Worm (Caenorhabditis elegans) whole organism, dauer: ENCODE data around the gene srg-20.
"Not testable (repeated sequence)": the region's sequence is repeated elsewhere in the genome, so short reads cannot be mapped to it uniquely, and the experiment has no call there.

Source experiments
- unc-62 ChIP-seq: sonication (generic microtip); optimal IDR thresholded peaks from 2 replicates; lab custom pipeline; 2017; ENCODE audit warnings: missing biosample characterization, missing genetic modification reagents, missing genetic modification characterization

srg-20 gene

ce11 chrII:1636392-1636791, at the start of gene srg-20:
TSS of gene srg-20 (plus strand) at chrII:1636692.
- not testable (repeated sequence) for TF ChIP-seq unc-62 (GFP tag; lab: Kevin White, UChicago)

- TF ChIP-seq unc-62 (GFP tag; lab: Kevin White, UChicago), result no peak
Measured at ce11 chrII:1589845-1590244, 46.6 kb upstream of the srg-20 start, which contains the start of gene T07H3.7. TSS of gene T07H3.7 (minus strand) at chrII:1589945.

ce11 chrII:1595137-1595536, 41.4 kb upstream of the srg-20 start, which contains the start of gene clec-20:
TSS of gene clec-20 (minus strand) at chrII:1595237.
- no peak for TF ChIP-seq unc-62 (GFP tag; lab: Kevin White, UChicago)

ce11 chrII:1597101-1598088, 39.1 kb upstream of the srg-20 start, which contains the start of gene bath-46:
TSS of gene bath-46 (plus strand) at chrII:1597906.
- TF ChIP-seq unc-62 (GFP tag; lab: Kevin White, UChicago), result no peak

- no peak for TF ChIP-seq unc-62 (GFP tag; lab: Kevin White, UChicago)
Measured at ce11 chrII:1600661-1601060, 35.8 kb upstream of the srg-20 start, which contains the start of gene bath-26. TSS of gene bath-26 (minus strand) at chrII:1600761.

- TF ChIP-seq unc-62 (GFP tag; lab: Kevin White, UChicago), result no peak
Measured at ce11 chrII:1601507-1601906, 35.0 kb upstream of the srg-20 start, which contains the start of gene bath-47. TSS of gene bath-47 (plus strand) at chrII:1601811.

- no peak for TF ChIP-seq unc-62 (GFP tag; lab: Kevin White, UChicago)
Measured at ce11 chrII:1603049-1603448, 33.4 kb upstream of the srg-20 start.

- no peak for TF ChIP-seq unc-62 (GFP tag; lab: Kevin White, UChicago)
Measured at ce11 chrII:1605010-1605409, 31.5 kb upstream of the srg-20 start.

ce11 chrII:1606079-1606478, 30.4 kb upstream of the srg-20 start, which contains the start of gene bath-33:
TSS of gene bath-33 (minus strand) at chrII:1606179.
- no peak for TF ChIP-seq unc-62 (GFP tag; lab: Kevin White, UChicago)

- no peak for TF ChIP-seq unc-62 (GFP tag; lab: Kevin White, UChicago)
Measured at ce11 chrII:1607575-1607974, 28.9 kb upstream of the srg-20 start.

- TF ChIP-seq unc-62 (GFP tag; lab: Kevin White, UChicago), result no peak
Measured at ce11 chrII:1608915-1609314, 27.6 kb upstream of the srg-20 start.

- TF ChIP-seq unc-62 (GFP tag; lab: Kevin White, UChicago), result no peak
Measured at ce11 chrII:1610630-1611029, 25.9 kb upstream of the srg-20 start, which contains the start of gene fbxa-163. TSS of gene fbxa-163 (minus strand) at chrII:1610730.

ce11 chrII:1613972-1614371, 22.5 kb upstream of the srg-20 start, which contains the start of gene fbxa-164:
TSS of gene fbxa-164 (minus strand) at chrII:1614072.
- no peak for TF ChIP-seq unc-62 (GFP tag; lab: Kevin White, UChicago)

ce11 chrII:1616382-1616781, 20.1 kb upstream of the srg-20 start, which contains the start of gene fbxa-165:
TSS of gene fbxa-165 (minus strand) at chrII:1616482.
- TF ChIP-seq unc-62 (GFP tag; lab: Kevin White, UChicago), result no peak

ce11 chrII:1618948-1619347, 17.5 kb upstream of the srg-20 start, which contains the start of gene fbxa-166:
TSS of gene fbxa-166 (minus strand) at chrII:1619048.
- no peak for TF ChIP-seq unc-62 (GFP tag; lab: Kevin White, UChicago)

ce11 chrII:1621180-1621579, 15.3 kb upstream of the srg-20 start, which contains the start of gene fbxa-158:
TSS of gene fbxa-158 (minus strand) at chrII:1621280.
- no peak for TF ChIP-seq unc-62 (GFP tag; lab: Kevin White, UChicago)
